Worm (Caenorhabditis elegans) whole organism, young adult: ENCODE results near the gene ent-3.

Experiments used
- B0019.2 ChIP-seq: fragments of 200-800 bp; sonication (Bioruptor generic); conservative IDR thresholded peaks from 2 replicates; pipeline ENCODE4 v1.3.6; 2022; ENCODE audit warnings: missing genetic modification reagents, missing genetic modification characterization, missing compliant biosample characterization
- B0336.3 ChIP-seq: fragments of 200-800 bp; sonication (Bioruptor generic); IDR thresholded peaks from 2 replicates; pipeline ENCODE4 v1.3.6; 2022; ENCODE audit warnings: missing genetic modification characterization, missing compliant biosample characterization
- D2030.7 ChIP-seq: fragments of 200-800 bp; sonication (Bioruptor generic); IDR thresholded peaks from 2 replicates; pipeline ENCODE4 v1.3.6; 2022; ENCODE audit warnings: missing genetic modification reagents, missing genetic modification characterization, missing compliant biosample characterization
- F10E7.11 ChIP-seq: sonication (generic microtip); optimal IDR thresholded peaks from 2 replicates; lab custom pipeline; 2017; ENCODE audit warnings: mild to moderate bottlenecking, missing genetic modification characterization, moderate library complexity, missing compliant biosample characterization
- F22D6.2 ChIP-seq: sonication (generic microtip); optimal IDR thresholded peaks from 2 replicates; lab custom pipeline; 2016; ENCODE audit warnings: mild to moderate bottlenecking, missing genetic modification characterization, missing compliant biosample characterization
- F37B4.10 ChIP-seq: fragments of 200-800 bp; sonication (Bioruptor generic); IDR thresholded peaks from 2 replicates; pipeline ENCODE4 v1.3.6; 2022; ENCODE audit warnings: missing genetic modification characterization, missing compliant biosample characterization
- F49E8.2 ChIP-seq: sonication (generic microtip); optimal IDR thresholded peaks from 3 replicates; lab custom pipeline; 2017; ENCODE audit warnings: missing genetic modification characterization, mild to moderate bottlenecking, missing compliant biosample characterization, antibody characterized with exemption, moderate library complexity; ENCODE audit not compliant: insufficient read depth
- F55B11.4 ChIP-seq: sonication (generic microtip); optimal IDR thresholded peaks from 2 replicates; lab custom pipeline; 2016; ENCODE audit warnings: missing compliant biosample characterization, missing genetic modification characterization, borderline replicate concordance; ENCODE audit not compliant: insufficient read depth
- F57C9.4 ChIP-seq: sonication (generic microtip); optimal IDR thresholded peaks from 2 replicates; lab custom pipeline; 2017; ENCODE audit warnings: mild to moderate bottlenecking, missing genetic modification characterization, missing compliant biosample characterization
- K11D2.4 ChIP-seq: fragments of 200-800 bp; sonication (Bioruptor generic); IDR thresholded peaks from 2 replicates; pipeline ENCODE4 v1.3.6; 2022; ENCODE audit warnings: missing genetic modification reagents, missing genetic modification characterization, missing compliant biosample characterization
- K12H6.12 ChIP-seq: fragments of 200-800 bp; sonication (Bioruptor generic); optimal IDR thresholded peaks from 2 replicates; lab custom pipeline; 2018; ENCODE audit warnings: mild to moderate bottlenecking, missing genetic modification characterization, missing compliant biosample characterization
- Y53G8AR.9 ChIP-seq: fragments of 200-800 bp; sonication (Bioruptor generic); conservative IDR thresholded peaks from 2 replicates; pipeline ENCODE4 v1.3.6; 2022; ENCODE audit warnings: missing genetic modification reagents, missing genetic modification characterization, missing compliant biosample characterization
- Y56A3A.18 ChIP-seq: fragments of 200-800 bp; sonication (Bioruptor generic); IDR thresholded peaks from 2 replicates; pipeline ENCODE4 v1.3.6; 2022; ENCODE audit warnings: missing genetic modification reagents, missing genetic modification characterization, missing compliant biosample characterization
- Y67H2A.10 ChIP-seq: fragments of 200-800 bp; sonication (Bioruptor generic); conservative IDR thresholded peaks from 2 replicates; pipeline ENCODE4 v1.3.6; 2022; ENCODE audit warnings: missing genetic modification reagents, missing genetic modification characterization, missing compliant biosample characterization
- aptf-3 ChIP-seq: fragments of 200-800 bp; sonication (Bioruptor generic); IDR thresholded peaks from 2 replicates; pipeline ENCODE4 v1.3.6; 2022; ENCODE audit warnings: missing genetic modification characterization, missing compliant biosample characterization
- atf-7 ChIP-seq: sonication (generic microtip); optimal IDR thresholded peaks from 2 replicates; lab custom pipeline; 2017; ENCODE audit warnings: mild to moderate bottlenecking, missing genetic modification characterization, missing compliant biosample characterization
- attf-3 ChIP-seq: fragments of 200-800 bp; sonication (Bioruptor generic); conservative IDR thresholded peaks from 2 replicates; pipeline ENCODE4 v1.3.6; 2022; ENCODE audit warnings: missing genetic modification reagents, missing genetic modification characterization, missing compliant biosample characterization
- attf-5 ChIP-seq: fragments of 200-800 bp; sonication (Bioruptor generic); optimal IDR thresholded peaks from 2 replicates; lab custom pipeline; 2018; ENCODE audit warnings: mild to moderate bottlenecking, missing genetic modification characterization, missing compliant biosample characterization
- bed-1 ChIP-seq: fragments of 200-800 bp; sonication (Bioruptor generic); IDR thresholded peaks from 2 replicates; pipeline ENCODE4 v1.3.6; 2022; ENCODE audit warnings: missing genetic modification reagents, missing genetic modification characterization, missing compliant biosample characterization
- cebp-1 ChIP-seq, 2 experiments: fragments of 200-800 bp in 1 of 2; sonication (Bioruptor generic) in 1 of 2; sonication (generic microtip) in 1 of 2; IDR thresholded peaks in 1 of 2; optimal IDR thresholded peaks in 1 of 2; 2 replicates each; pipeline versions ENCODE4 v1.3.6 to Lab custom; 2017 to 2022; ENCODE audit warnings: missing compliant biosample characterization in 2 of 2, missing genetic modification characterization in 2 of 2, mild to moderate bottlenecking in 1 of 2, missing genetic modification reagents in 1 of 2, moderate library complexity in 1 of 2
- cebp-2 ChIP-seq: fragments of 200-800 bp; sonication (Bioruptor generic); IDR thresholded peaks from 2 replicates; pipeline ENCODE4 v1.3.6; 2022; ENCODE audit warnings: missing genetic modification characterization, missing compliant biosample characterization
- dox-1 ChIP-seq: fragments of 200-800 bp; sonication (Bioruptor generic); IDR thresholded peaks from 2 replicates; pipeline ENCODE4 v1.3.6; 2022; ENCODE audit warnings: missing genetic modification reagents, missing genetic modification characterization, missing compliant biosample characterization
- dpl-1 ChIP-seq: fragments of 150-350 bp; optimal IDR thresholded peaks from 2 replicates; lab custom pipeline; 2014; ENCODE audit warnings: missing biosample characterization, missing genetic modification reagents, missing genetic modification characterization
- efl-1 ChIP-seq: fragments of 150-350 bp; optimal IDR thresholded peaks from 2 replicates; lab custom pipeline; 2014; ENCODE audit warnings: missing biosample characterization, missing genetic modification reagents, missing genetic modification characterization
- egl-18 ChIP-seq: fragments of 200-800 bp; sonication (Bioruptor generic); IDR thresholded peaks from 2 replicates; pipeline ENCODE4 v1.3.6; 2022; ENCODE audit warnings: missing genetic modification reagents, missing genetic modification characterization, missing compliant biosample characterization
- egrh-3 ChIP-seq: fragments of 200-800 bp; sonication (Bioruptor generic); IDR thresholded peaks from 2 replicates; pipeline ENCODE4 v1.3.6; 2022; ENCODE audit warnings: missing genetic modification reagents, missing genetic modification characterization, missing compliant biosample characterization
- him-1 ChIP-seq: sonication (generic microtip); optimal IDR thresholded peaks from 2 replicates; lab custom pipeline; 2016; ENCODE audit warnings: missing genotype, missing genetic modification reagents, missing genetic modification characterization, missing compliant biosample characterization
- hlh-26 ChIP-seq: fragments of 200-800 bp; sonication (Bioruptor generic); conservative IDR thresholded peaks from 2 replicates; pipeline ENCODE4 v1.3.6; 2022; ENCODE audit warnings: missing genetic modification reagents, missing genetic modification characterization, missing compliant biosample characterization
- hmg-1.2 ChIP-seq: fragments of 200-800 bp; sonication (Bioruptor generic); IDR thresholded peaks from 2 replicates; pipeline ENCODE4 v1.3.6; 2022; ENCODE audit warnings: missing genetic modification reagents, missing genetic modification characterization, missing compliant biosample characterization
- hmg-20 ChIP-seq: fragments of 200-800 bp; sonication (Bioruptor generic); IDR thresholded peaks from 2 replicates; pipeline ENCODE4 v1.3.6; 2022; ENCODE audit warnings: missing genetic modification reagents, missing genetic modification characterization, missing compliant biosample characterization
- lag-1 ChIP-seq: fragments of 200-800 bp; sonication (Bioruptor generic); IDR thresholded peaks from 2 replicates; pipeline ENCODE4 v1.3.6; 2022; ENCODE audit warnings: missing genetic modification reagents, missing genetic modification characterization, missing compliant biosample characterization
- lin-26 ChIP-seq: fragments of 200-800 bp; sonication (Bioruptor generic); IDR thresholded peaks from 2 replicates; pipeline ENCODE4 v1.3.6; 2022; ENCODE audit warnings: missing genetic modification reagents, missing genetic modification characterization, missing compliant biosample characterization
- lin-35 ChIP-seq, 3 experiments: fragments of 150-350 bp in 2 of 3; sonication (generic microtip) in 1 of 3; optimal IDR thresholded peaks; 2 replicates each; lab custom pipeline; 2014 to 2018; ENCODE audit warnings: missing biosample characterization in 3 of 3, missing genetic modification characterization in 3 of 3, missing genetic modification reagents in 3 of 3
- lsl-1 ChIP-seq: fragments of 200-800 bp; sonication (Bioruptor generic); optimal IDR thresholded peaks from 2 replicates; lab custom pipeline; 2018; ENCODE audit warnings: mild to moderate bottlenecking, missing genetic modification characterization, moderate library complexity, missing compliant biosample characterization
- madf-10 ChIP-seq: sonication (generic microtip); optimal IDR thresholded peaks from 2 replicates; lab custom pipeline; 2016; ENCODE audit warnings: mild to moderate bottlenecking, missing genetic modification characterization, missing compliant biosample characterization
- madf-3 ChIP-seq: fragments of 200-800 bp; sonication (Bioruptor generic); IDR thresholded peaks from 2 replicates; pipeline ENCODE4 v1.3.6; 2022; ENCODE audit warnings: missing genetic modification reagents, missing genetic modification characterization, missing compliant biosample characterization
- madf-6 ChIP-seq: fragments of 200-800 bp; sonication (Bioruptor generic); IDR thresholded peaks from 2 replicates; pipeline ENCODE4 v1.3.6; 2022; ENCODE audit warnings: missing genetic modification reagents, missing genetic modification characterization, missing compliant biosample characterization
- mes-4 ChIP-seq: sonication (generic microtip); optimal IDR thresholded peaks from 2 replicates; lab custom pipeline; 2016; ENCODE audit warnings: missing genotype, missing genetic modification characterization, missing compliant biosample characterization
- nfya-2 ChIP-seq: fragments of 200-800 bp; sonication (Bioruptor generic); IDR thresholded peaks from 2 replicates; pipeline ENCODE4 v1.3.6; 2022; ENCODE audit warnings: missing genetic modification reagents, missing genetic modification characterization, missing compliant biosample characterization
- nhr-120 ChIP-seq: fragments of 200-800 bp; sonication (Bioruptor generic); IDR thresholded peaks from 2 replicates; pipeline ENCODE4 v1.3.6; 2022; ENCODE audit warnings: missing genetic modification characterization, missing compliant biosample characterization
- pha-4 ChIP-seq: fragments of 150-350 bp; sonication (generic microtip); optimal IDR thresholded peaks from 2 replicates; lab custom pipeline; 2014; ENCODE audit warnings: missing biosample characterization, missing genetic modification reagents, missing genetic modification characterization
- rec-8 ChIP-seq, 2 experiments: sonication (generic microtip); optimal IDR thresholded peaks; 2 replicates each; lab custom pipeline; 2016; ENCODE audit warnings: mild to moderate bottlenecking in 2 of 2, missing genetic modification characterization in 2 of 2, missing genetic modification reagents in 2 of 2, missing genotype in 2 of 2, missing biosample characterization in 1 of 2, missing compliant biosample characterization in 1 of 2, moderate library complexity in 1 of 2
- snpc-4 ChIP-seq, 5 experiments: fragments of 150-350 bp in 1 of 5; sonication (generic microtip) in 4 of 5; optimal IDR thresholded peaks; 2 replicates each; lab custom pipeline; 2014 to 2018; ENCODE audit warnings: missing genetic modification characterization in 5 of 5, missing biosample characterization in 3 of 5, antibody characterized with exemption in 2 of 5, mild to moderate bottlenecking in 2 of 5, missing compliant biosample characterization in 2 of 5, missing genotype in 2 of 5, moderate library complexity in 2 of 5, missing genetic modification reagents in 1 of 5
- tlf-1 ChIP-seq: fragments of 200-800 bp; sonication (Bioruptor generic); optimal IDR thresholded peaks from 2 replicates; lab custom pipeline; 2018; ENCODE audit warnings: mild to moderate bottlenecking, missing genetic modification characterization, missing compliant biosample characterization
- unc-130 ChIP-seq: sonication (generic microtip); optimal IDR thresholded peaks from 2 replicates; lab custom pipeline; 2016; ENCODE audit warnings: missing genetic modification reagents, missing genetic modification characterization, missing compliant biosample characterization
- ztf-18 ChIP-seq: sonication (generic microtip); optimal IDR thresholded peaks from 2 replicates; lab custom pipeline; 2016; ENCODE audit warnings: missing genotype, mild to moderate bottlenecking, missing genetic modification characterization, missing compliant biosample characterization
- ztf-28 ChIP-seq: fragments of 200-800 bp; sonication (Bioruptor generic); IDR thresholded peaks from 2 replicates; pipeline ENCODE4 v1.3.6; 2022; ENCODE audit warnings: missing genetic modification reagents, missing genetic modification characterization, missing compliant biosample characterization
- ztf-3 ChIP-seq: fragments of 200-800 bp; sonication (Bioruptor generic); optimal IDR thresholded peaks from 2 replicates; lab custom pipeline; 2018; ENCODE audit warnings: mild to moderate bottlenecking, missing genetic modification characterization, missing compliant biosample characterization

Gene ent-3

DNA sequence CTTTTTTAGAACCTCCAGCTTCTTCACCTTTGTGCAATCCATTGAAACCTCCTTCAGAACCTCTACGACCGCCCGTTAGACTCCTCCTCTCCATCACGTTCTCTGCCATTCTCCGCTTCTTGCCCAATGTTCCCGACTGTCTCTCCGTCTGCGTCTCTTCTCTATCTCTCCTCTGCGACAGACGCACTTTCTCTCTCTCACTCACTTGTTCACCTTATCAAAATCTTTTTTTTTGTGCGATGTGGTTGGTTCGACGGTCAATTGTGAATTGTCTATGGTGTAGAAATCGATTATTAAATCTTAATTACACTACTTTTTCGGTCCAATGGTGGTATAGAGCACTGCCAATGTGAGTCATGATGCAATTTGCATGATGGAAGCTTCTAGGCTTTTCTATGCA lies 42.4 kb downstream of the ent-3 start, which contains the start of gene atfs-1 (continued):
- no peak for TF ChIP-seq attf-3
- TF ChIP-seq madf-10 (tag; lab: Kevin White, UChicago), result peak; percentile 9
- no peak for TF ChIP-seq F57C9.4 (tag; lab: Kevin White, UChicago)
- TF ChIP-seq tlf-1 (GFP tag; lab: Kevin White, UChicago), result peak; percentile 14
- no peak for TF ChIP-seq F10E7.11 (tag; lab: Kevin White, UChicago)
- TF ChIP-seq egl-18 (GFP tag; lab: Robert Waterston, UW), result no peak
- TF ChIP-seq hmg-20 (GFP tag; lab: Robert Waterston, UW), result no peak
- no peak for TF ChIP-seq unc-130
- no peak for TF ChIP-seq pha-4
- TF ChIP-seq snpc-4 (GFP tag; optimal IDR thresholded peaks at IDR 0.05; lab: Kevin White, UChicago), result no peak
- TF ChIP-seq snpc-4 (tag; optimal IDR thresholded peaks at IDR 0.05; lab: Kevin White, UChicago), result peak in 3 of 4 experiments; percentile 4 to 14 (median 12)
- no peak for TF ChIP-seq efl-1
- TF ChIP-seq cebp-2 (GFP tag; lab: Robert Waterston, UW), result no peak
- TF ChIP-seq lsl-1 (GFP tag; lab: Kevin White, UChicago), result no peak
- peak; percentile 58; the same call in 1 of the 2 replicates for TF ChIP-seq cebp-1 (GFP tag; IDR thresholded peaks at IDR 0.05; lab: Robert Waterston, UW)
- peak; percentile 79 for TF ChIP-seq cebp-1 (tag; optimal IDR thresholded peaks at IDR 0.05; lab: Kevin White, UChicago)
- no peak for TF ChIP-seq him-1 (tag; lab: Kevin White, UChicago)
- TF ChIP-seq K11D2.4, result no peak
- TF ChIP-seq lin-35 (GFP tag; optimal IDR thresholded peaks at IDR 0.05; lab: Kevin White, UChicago), result peak in 1 of 3 experiments; percentile 1
- TF ChIP-seq F37B4.10 (GFP tag; lab: Robert Waterston, UW), result no peak
- TF ChIP-seq madf-3 (GFP tag; lab: Robert Waterston, UW), result no peak
- TF ChIP-seq rec-8 (tag; optimal IDR thresholded peaks at IDR 0.05; lab: Kevin White, UChicago), result no peak
- TF ChIP-seq mes-4 (tag; lab: Kevin White, UChicago), result no peak
- peak; percentile 68 for TF ChIP-seq attf-5 (GFP tag; lab: Kevin White, UChicago)
- TF ChIP-seq B0019.2 (GFP tag; lab: Robert Waterston, UW), result no peak
- TF ChIP-seq nhr-120 (GFP tag; lab: Robert Waterston, UW), result no peak
- TF ChIP-seq dpl-1, result no peak
- TF ChIP-seq F49E8.2 (tag; lab: Kevin White, UChicago), result no peak
- peak; percentile 41; the same call in 1 of the 2 replicates for TF ChIP-seq egrh-3 (GFP tag; lab: Robert Waterston, UW)
- TF ChIP-seq lag-1, result no peak
- TF ChIP-seq ztf-18, result peak; percentile 75
- TF ChIP-seq K12H6.12 (tag; lab: Kevin White, UChicago), result no peak
- TF ChIP-seq ztf-28 (GFP tag; lab: Robert Waterston, UW), result no peak
- peak; percentile 52; the same call in 1 of the 2 replicates for TF ChIP-seq B0336.3
- TF ChIP-seq hlh-26 (GFP tag; lab: Robert Waterston, UW), result no peak
- peak; percentile 88 for TF ChIP-seq hmg-1.2 (GFP tag; lab: Robert Waterston, UW)
- TF ChIP-seq madf-6 (GFP tag; lab: Robert Waterston, UW), result no peak
- TF ChIP-seq ztf-3 (GFP tag; lab: Kevin White, UChicago), result no peak
- TF ChIP-seq F22D6.2 (tag; lab: Kevin White, UChicago), result no peak
- TF ChIP-seq nfya-2, result no peak
- TF ChIP-seq atf-7 (tag; lab: Kevin White, UChicago), result no peak
- no peak for TF ChIP-seq F55B11.4 (tag; lab: Kevin White, UChicago)
- no peak for TF ChIP-seq Y67H2A.10
- TF ChIP-seq Y53G8AR.9 (GFP tag; lab: Robert Waterston, UW), result 0 out of 2 replicates have a peak, but pooled peaks have one; percentile 27
- no peak for TF ChIP-seq lin-26 (GFP tag; lab: Robert Waterston, UW)
- TF ChIP-seq dox-1 (GFP tag; lab: Robert Waterston, UW), result peak; percentile 41; the same call in 1 of the 2 replicates
- no peak for TF ChIP-seq Y56A3A.18 (GFP tag; lab: Robert Waterston, UW)
- no peak for TF ChIP-seq aptf-3 (GFP tag; lab: Robert Waterston, UW)
- TF ChIP-seq D2030.7 (GFP tag; lab: Robert Waterston, UW), result no peak
- no peak for TF ChIP-seq bed-1 (GFP tag; lab: Robert Waterston, UW)
